Worm (Caenorhabditis elegans) whole organism, L2 larva: ENCODE results near the gene ZK228.13.

ENCODE experiments used
- C34F6.9 ChIP-seq: fragments of 150-350 bp; optimal IDR thresholded peaks from 2 replicates; lab custom pipeline; 2014; ENCODE audit warnings: missing biosample characterization, missing genetic modification characterization
- F13H6.1 ChIP-seq: sonication (generic microtip); optimal IDR thresholded peaks from 2 replicates; lab custom pipeline; 2016; ENCODE audit warnings: missing genetic modification characterization, missing compliant biosample characterization
- Y55F3AM.14 ChIP-seq: fragments of 200-800 bp; sonication (Bioruptor generic); optimal IDR thresholded peaks from 2 replicates; lab custom pipeline; 2018; ENCODE audit warnings: mild to moderate bottlenecking, missing genetic modification characterization, missing compliant biosample characterization
- ZK546.5 ChIP-seq: sonication (generic microtip); optimal IDR thresholded peaks from 2 replicates; lab custom pipeline; 2017; ENCODE audit warnings: missing biosample characterization, missing genetic modification characterization
- aly-2 ChIP-seq: fragments of 150-350 bp; optimal IDR thresholded peaks from 2 replicates; lab custom pipeline; 2014; ENCODE audit warnings: missing biosample characterization, missing genetic modification characterization
- ama-1 ChIP-seq: fragments of 150-350 bp; optimal IDR thresholded peaks from 2 replicates; lab custom pipeline; 2018; ENCODE audit warnings: inconsistent platforms
- blmp-1 ChIP-seq: sonication (generic microtip); optimal IDR thresholded peaks from 2 replicates; lab custom pipeline; 2017; ENCODE audit warnings: missing genetic modification characterization, mild to moderate bottlenecking, missing compliant biosample characterization, antibody characterized with exemption, moderate library complexity; ENCODE audit not compliant: insufficient read depth
- ceh-16 ChIP-seq: fragments of 150-350 bp; optimal IDR thresholded peaks from 2 replicates; lab custom pipeline; 2014; ENCODE audit warnings: missing biosample characterization, missing genetic modification characterization
- crh-2 ChIP-seq: sonication (generic microtip); optimal IDR thresholded peaks from 2 replicates; lab custom pipeline; 2017; ENCODE audit warnings: missing biosample characterization, missing genetic modification characterization
- elt-1 ChIP-seq: fragments of 150-350 bp; optimal IDR thresholded peaks from 2 replicates; lab custom pipeline; 2014; ENCODE audit warnings: missing biosample characterization, missing genetic modification characterization
- fos-1 ChIP-seq: fragments of 150-350 bp; optimal IDR thresholded peaks from 2 replicates; lab custom pipeline; 2014; ENCODE audit warnings: missing biosample characterization, missing genetic modification characterization
- lin-13 ChIP-seq: fragments of 150-350 bp; optimal IDR thresholded peaks from 2 replicates; lab custom pipeline; 2014; ENCODE audit warnings: missing biosample characterization, missing genetic modification reagents, missing genetic modification characterization
- lsy-2 ChIP-seq, 2 experiments: fragments of 150-350 bp in 1 of 2; sonication (generic microtip) in 1 of 2; optimal IDR thresholded peaks; 2 replicates each; lab custom pipeline; 2014 to 2017; ENCODE audit warnings: missing biosample characterization in 2 of 2, missing genetic modification characterization in 2 of 2
- mab-5 ChIP-seq: fragments of 150-350 bp; optimal IDR thresholded peaks from 2 replicates; lab custom pipeline; 2014; ENCODE audit warnings: missing biosample characterization, missing genetic modification characterization
- mdl-1 ChIP-seq, 2 experiments: fragments of 150-350 bp in 1 of 2; sonication (generic microtip) in 1 of 2; optimal IDR thresholded peaks; 2 replicates each; lab custom pipeline; 2017; ENCODE audit warnings: missing biosample characterization in 2 of 2, missing genetic modification characterization in 2 of 2
- nhr-10 ChIP-seq: sonication (generic microtip); optimal IDR thresholded peaks from 2 replicates; lab custom pipeline; 2017; ENCODE audit warnings: missing biosample characterization, missing genetic modification characterization
- nhr-12 ChIP-seq: fragments of 150-350 bp; optimal IDR thresholded peaks from 2 replicates; lab custom pipeline; 2014; ENCODE audit warnings: missing biosample characterization, missing genetic modification characterization
- nhr-129 ChIP-seq: fragments of 150-350 bp; optimal IDR thresholded peaks from 2 replicates; lab custom pipeline; 2014; ENCODE audit warnings: missing biosample characterization, missing genetic modification characterization
- nhr-21 ChIP-seq: fragments of 150-350 bp; optimal IDR thresholded peaks from 2 replicates; lab custom pipeline; 2014; ENCODE audit warnings: missing biosample characterization, missing genetic modification characterization
- nhr-23 ChIP-seq: fragments of 150-350 bp; optimal IDR thresholded peaks from 2 replicates; lab custom pipeline; 2014; ENCODE audit warnings: missing biosample characterization, missing genetic modification reagents, missing genetic modification characterization
- nhr-237 ChIP-seq: fragments of 150-350 bp; optimal IDR thresholded peaks from 2 replicates; lab custom pipeline; 2014; ENCODE audit warnings: missing biosample characterization, missing genetic modification characterization
- nhr-25 ChIP-seq: fragments of 150-350 bp; sonication (generic microtip); optimal IDR thresholded peaks from 3 replicates; lab custom pipeline; 2014; ENCODE audit warnings: missing biosample characterization, missing genetic modification characterization
- nhr-6 ChIP-seq: fragments of 150-350 bp; optimal IDR thresholded peaks from 2 replicates; lab custom pipeline; 2014; ENCODE audit warnings: missing biosample characterization, missing genetic modification characterization
- nhr-77 ChIP-seq: fragments of 150-350 bp; optimal IDR thresholded peaks from 2 replicates; lab custom pipeline; 2014; ENCODE audit warnings: missing biosample characterization, missing genetic modification characterization
- sem-4 ChIP-seq: fragments of 150-350 bp; optimal IDR thresholded peaks from 2 replicates; lab custom pipeline; 2014; ENCODE audit warnings: missing biosample characterization, missing genetic modification reagents, missing genetic modification characterization
- sma-9 ChIP-seq, 2 experiments: fragments of 150-350 bp in 1 of 2; sonication (generic microtip) in 1 of 2; optimal IDR thresholded peaks; 2 replicates each; lab custom pipeline; 2014 to 2016; ENCODE audit warnings: missing genetic modification characterization in 2 of 2, mild to moderate bottlenecking in 1 of 2, missing biosample characterization in 1 of 2, missing compliant biosample characterization in 1 of 2, missing genetic modification reagents in 1 of 2, moderate library complexity in 1 of 2
- unc-39 ChIP-seq: fragments of 150-350 bp; optimal IDR thresholded peaks from 2 replicates; lab custom pipeline; 2014; ENCODE audit warnings: missing biosample characterization, missing genetic modification characterization
- unc-55 ChIP-seq: fragments of 150-350 bp; sonication (generic microtip); optimal IDR thresholded peaks from 3 replicates; lab custom pipeline; 2014; ENCODE audit warnings: missing biosample characterization, missing genetic modification reagents, missing genetic modification characterization
- unc-62 ChIP-seq: fragments of 150-350 bp; optimal IDR thresholded peaks from 2 replicates; lab custom pipeline; 2014; ENCODE audit warnings: missing biosample characterization, missing genetic modification reagents, missing genetic modification characterization
- ztf-11 ChIP-seq: sonication (generic microtip); optimal IDR thresholded peaks from 2 replicates; lab custom pipeline; 2017; ENCODE audit warnings: missing biosample characterization, missing genetic modification characterization
- ztf-4 ChIP-seq: fragments of 150-350 bp; optimal IDR thresholded peaks from 2 replicates; lab custom pipeline; 2014; ENCODE audit warnings: missing biosample characterization, missing genetic modification characterization

The ZK228.13 gene

DNA sequence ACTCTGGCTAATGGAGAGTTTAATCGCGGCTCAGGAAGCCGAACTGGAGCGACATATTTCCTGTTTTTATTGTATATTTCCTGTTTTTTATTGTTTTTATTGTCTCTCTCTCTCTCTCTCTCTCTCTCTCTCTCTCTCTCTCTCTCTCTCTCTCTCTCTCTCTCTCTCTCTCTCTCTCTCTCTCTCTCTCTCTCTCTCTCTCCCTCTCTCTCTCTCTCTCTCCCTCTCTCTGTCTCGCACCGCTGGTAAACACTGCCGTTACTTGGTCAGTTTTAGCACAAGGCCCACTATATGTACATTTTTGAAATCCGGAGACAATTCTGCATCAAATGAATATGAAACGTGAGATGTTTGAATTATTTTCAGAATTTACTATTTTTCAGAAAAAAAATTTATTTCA, 37.2 kb downstream of the ZK228.13 start:
- TF ChIP-seq unc-55 (GFP tag; lab: Kevin White, UChicago), result no peak
- TF ChIP-seq ztf-11, result no peak
- no peak for TF ChIP-seq crh-2 (tag; lab: Kevin White, UChicago)

DNA sequence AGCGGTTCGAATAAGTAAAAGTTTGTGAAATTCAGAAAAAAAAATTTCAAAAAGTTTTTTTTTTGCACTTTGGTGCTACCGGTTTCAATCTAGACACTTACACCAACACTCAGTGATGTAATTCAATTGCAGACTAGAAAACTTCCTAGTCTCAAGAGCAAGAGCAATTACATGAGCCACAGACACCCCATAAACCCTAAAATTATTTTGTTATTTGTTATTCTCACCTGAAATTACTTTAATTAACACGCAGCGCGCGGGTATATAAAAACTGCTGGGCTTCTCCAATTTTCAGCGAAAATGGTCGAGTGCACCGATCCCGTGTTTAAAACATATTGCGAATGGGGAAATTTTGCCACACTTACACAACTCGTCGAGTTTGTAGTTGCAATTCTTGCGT, 41.7 kb downstream of the ZK228.13 start, which contains the start of gene srw-83:
srw-83 (plus strand) TSS at position 301 of the 400 bp plus-strand sequence.
- TF ChIP-seq blmp-1 (tag; lab: Kevin White, UChicago) (no peak), nhr-12 (tag; lab: Kevin White, UChicago) (no peak), nhr-77 (tag; lab: Kevin White, UChicago) (no peak), ZK546.5 (tag; lab: Kevin White, UChicago) (no peak), nhr-25 (tag; lab: Kevin White, UChicago) (no peak), ztf-11 (no peak), sem-4 (tag; lab: Kevin White, UChicago) (no peak), nhr-237 (tag; lab: Kevin White, UChicago) (no peak), lsy-2 (tag; optimal IDR thresholded peaks at IDR 0.05; lab: Kevin White, UChicago) (no peak), nhr-10 (tag; lab: Kevin White, UChicago) (no peak), mab-5 (tag; lab: Kevin White, UChicago) (no peak), sma-9 (GFP tag; optimal IDR thresholded peaks at IDR 0.05; lab: Kevin White, UChicago) (no peak), sma-9 (tag; optimal IDR thresholded peaks at IDR 0.05; lab: Kevin White, UChicago) (no peak), ama-1 (lab: Kevin White, UChicago) (no peak)

DNA sequence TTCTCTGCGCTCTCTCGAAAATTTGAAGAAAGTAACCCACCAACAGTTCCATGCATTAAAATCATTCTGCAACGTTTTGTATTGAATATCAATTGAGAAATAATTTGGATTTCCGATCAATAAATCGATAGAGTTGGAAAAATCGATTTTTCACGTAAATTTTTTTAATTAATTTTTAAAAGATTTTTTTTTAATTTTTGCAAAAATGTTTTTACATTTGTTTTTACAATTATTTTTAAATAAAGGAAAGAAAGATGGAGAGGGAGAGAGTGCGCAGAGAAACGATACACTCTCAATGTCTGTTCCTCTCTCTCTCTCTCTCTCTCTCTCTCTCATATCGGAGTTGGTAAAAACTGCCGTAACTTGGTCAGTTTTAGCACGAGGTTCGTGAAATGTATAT, 42.5 kb downstream of the ZK228.13 start, which contains the start of gene ZK262.19:
ZK262.19 (minus strand) TSS at position 101 of the 400 bp plus-strand sequence.
- TF ChIP-seq nhr-237 (tag; lab: Kevin White, UChicago) (no peak), lin-13 (no peak), blmp-1 (tag; lab: Kevin White, UChicago) (no peak), ama-1 (lab: Kevin White, UChicago) (no peak), nhr-10 (tag; lab: Kevin White, UChicago) (no peak), mdl-1 (tag; optimal IDR thresholded peaks at IDR 0.05; lab: Kevin White, UChicago) (no peak)
- TF ChIP-seq, all 48 proteins: peak for 0

DNA sequence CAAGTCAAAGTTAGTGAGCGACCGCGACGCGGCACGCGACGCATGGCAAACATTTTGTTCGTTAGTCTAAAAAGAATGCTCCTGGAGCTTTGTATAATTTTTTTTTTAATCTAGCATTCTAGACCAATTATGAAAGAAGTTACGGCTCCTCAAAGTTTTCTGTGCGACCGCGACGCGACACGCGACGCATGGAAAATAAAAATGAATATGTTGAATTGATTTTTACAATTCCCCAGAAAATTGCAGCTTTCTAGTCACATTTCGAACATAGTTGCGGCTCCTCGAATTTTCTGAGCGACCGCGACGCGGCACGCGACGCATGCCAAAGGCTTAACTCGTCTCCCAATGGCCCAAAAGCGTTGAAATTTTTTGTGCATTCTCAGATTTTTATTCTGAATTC, 43.5 kb downstream of the ZK228.13 start, which contains the start of gene ZK262.4:
ZK262.4 (minus strand) TSS at position 101 of the 400 bp plus-strand sequence.
- TF ChIP-seq aly-2 (no peak), ztf-4 (no peak), crh-2 (tag; lab: Kevin White, UChicago) (no peak), ceh-16 (no peak), nhr-129 (tag; lab: Kevin White, UChicago) (no peak), unc-55 (GFP tag; lab: Kevin White, UChicago) (no peak)

DNA sequence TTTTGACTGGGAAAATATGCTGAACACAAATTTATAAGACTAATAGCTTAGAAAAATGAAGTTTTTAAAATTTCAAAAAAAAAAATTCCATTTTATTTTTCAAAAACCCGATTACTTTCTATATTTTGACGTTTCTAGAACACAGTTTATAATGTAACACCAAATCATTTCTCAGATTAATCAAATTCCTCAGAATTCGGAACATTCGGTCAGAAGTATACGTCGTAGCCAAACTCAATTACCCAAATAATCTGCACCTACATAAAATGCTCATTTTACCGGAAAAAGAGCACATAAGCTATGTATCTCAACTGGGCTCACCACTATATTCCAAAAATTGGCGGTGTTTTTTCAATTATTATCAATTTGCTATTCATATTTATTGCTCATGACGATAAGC, 47.2 kb downstream of the ZK228.13 start, which contains the start of gene srj-26:
srj-26 (plus strand) TSS at position 301 of the 400 bp plus-strand sequence.
- TF ChIP-seq nhr-21 (tag; lab: Kevin White, UChicago) (no peak), unc-39 (no peak), crh-2 (tag; lab: Kevin White, UChicago) (no peak), ztf-11 (no peak), elt-1 (tag; lab: Kevin White, UChicago) (no peak), fos-1 (tag; lab: Kevin White, UChicago) (no peak), nhr-25 (tag; lab: Kevin White, UChicago) (no peak), ZK546.5 (tag; lab: Kevin White, UChicago) (no peak), F13H6.1 (tag; lab: Kevin White, UChicago) (no peak), Y55F3AM.14 (GFP tag; lab: Kevin White, UChicago) (no peak), nhr-12 (tag; lab: Kevin White, UChicago) (no peak), nhr-23 (tag; lab: Kevin White, UChicago) (no peak), nhr-6 (tag; lab: Kevin White, UChicago) (no peak), unc-62 (GFP tag; lab: Kevin White, UChicago) (no peak), nhr-129 (tag; lab: Kevin White, UChicago) (no peak), sem-4 (tag; lab: Kevin White, UChicago) (no peak), C34F6.9 (tag; lab: Kevin White, UChicago) (no peak), nhr-10 (tag; lab: Kevin White, UChicago) (no peak)
